Worm (Caenorhabditis elegans): ENCODE results near the gene T04F8.7.

ce11 chrX:11711437-11712080, 30.8 kb upstream of the T04F8.7 start:
- TF ChIP-seq cebp-2 (GFP tag; IDR thresholded peaks at IDR 0.05) (no peak), F39B2.1 (GFP tag; IDR thresholded peaks at IDR 0.05) (no peak), snpc-1.3 (tag; optimal IDR thresholded peaks at IDR 0.05; ENCODE audit: insufficient read depth) (no peak)

Measured in whole organism, young adult.